Worm (Caenorhabditis elegans) whole organism, L3 larva: ENCODE results near the gene Y56A3A.6.

Experiments used
- ZK546.5 ChIP-seq: sonication (generic microtip); optimal IDR thresholded peaks from 2 replicates; lab custom pipeline; 2017; ENCODE audit warnings: missing biosample characterization, missing genetic modification characterization
- ceh-16 ChIP-seq: sonication (generic microtip); optimal IDR thresholded peaks from 2 replicates; lab custom pipeline; 2017; ENCODE audit warnings: missing biosample characterization, missing genetic modification characterization
- ceh-28 ChIP-seq: fragments of 150-350 bp; optimal IDR thresholded peaks from 2 replicates; lab custom pipeline; 2014; ENCODE audit warnings: missing biosample characterization, missing genetic modification reagents, missing genetic modification characterization
- ceh-9 ChIP-seq: sonication (generic microtip); optimal IDR thresholded peaks from 2 replicates; lab custom pipeline; 2018; ENCODE audit warnings: missing biosample characterization, missing genetic modification characterization
- egl-5 ChIP-seq: fragments of 150-350 bp; optimal IDR thresholded peaks from 2 replicates; lab custom pipeline; 2017; ENCODE audit warnings: missing biosample characterization, missing genetic modification reagents, missing genetic modification characterization, inconsistent platforms
- elt-1 ChIP-seq: fragments of 150-350 bp; optimal IDR thresholded peaks from 2 replicates; lab custom pipeline; 2014; ENCODE audit warnings: missing biosample characterization, missing genetic modification characterization
- elt-2 ChIP-seq: sonication (generic microtip); optimal IDR thresholded peaks from 2 replicates; lab custom pipeline; 2016; ENCODE audit warnings: missing genetic modification reagents, mild to moderate bottlenecking, missing genetic modification characterization, missing compliant biosample characterization
- fkh-10 ChIP-seq: sonication (generic microtip); optimal IDR thresholded peaks from 2 replicates; lab custom pipeline; 2017; ENCODE audit warnings: missing biosample characterization, missing genetic modification reagents, missing genetic modification characterization
- fkh-2 ChIP-seq: fragments of 150-350 bp; optimal IDR thresholded peaks from 2 replicates; lab custom pipeline; 2014; ENCODE audit warnings: missing biosample characterization, missing genetic modification reagents, missing genetic modification characterization
- fos-1 ChIP-seq: fragments of 150-350 bp; optimal IDR thresholded peaks from 2 replicates; lab custom pipeline; 2014; ENCODE audit warnings: missing biosample characterization, missing genetic modification characterization
- hmg-11 ChIP-seq: sonication (generic microtip); optimal IDR thresholded peaks from 2 replicates; lab custom pipeline; 2016; ENCODE audit warnings: missing genetic modification characterization, missing compliant biosample characterization
- jun-1 ChIP-seq: fragments of 150-350 bp; optimal IDR thresholded peaks from 2 replicates; lab custom pipeline; 2014; ENCODE audit warnings: missing biosample characterization, missing genetic modification reagents, missing genetic modification characterization
- lin-39 ChIP-seq: fragments of 150-350 bp; optimal IDR thresholded peaks from 2 replicates; lab custom pipeline; 2018; ENCODE audit warnings: missing biosample characterization, missing genetic modification reagents, missing genetic modification characterization
- lsy-12 ChIP-seq: sonication (generic microtip); optimal IDR thresholded peaks from 2 replicates; lab custom pipeline; 2016; ENCODE audit warnings: mild to moderate bottlenecking, missing genetic modification characterization, missing compliant biosample characterization
- mdl-1 ChIP-seq: fragments of 150-350 bp; optimal IDR thresholded peaks from 2 replicates; lab custom pipeline; 2014; ENCODE audit warnings: missing biosample characterization, missing genetic modification characterization
- mml-1 ChIP-seq: fragments of 150-350 bp; sonication (generic microtip); optimal IDR thresholded peaks from 3 replicates; lab custom pipeline; 2014; ENCODE audit warnings: missing biosample characterization, missing genetic modification characterization
- nfya-1 ChIP-seq: sonication (generic microtip); optimal IDR thresholded peaks from 2 replicates; lab custom pipeline; 2017; ENCODE audit warnings: missing genetic modification characterization, mild to moderate bottlenecking, missing compliant biosample characterization, antibody characterized with exemption, moderate library complexity; ENCODE audit not compliant: insufficient read depth
- nhr-11 ChIP-seq: fragments of 150-350 bp; optimal IDR thresholded peaks from 2 replicates; lab custom pipeline; 2014; ENCODE audit warnings: missing biosample characterization, missing genetic modification characterization
- nhr-12 ChIP-seq: fragments of 150-350 bp; optimal IDR thresholded peaks from 2 replicates; lab custom pipeline; 2014; ENCODE audit warnings: missing biosample characterization, missing genetic modification characterization
- nhr-237 ChIP-seq: fragments of 150-350 bp; optimal IDR thresholded peaks from 2 replicates; lab custom pipeline; 2014; ENCODE audit warnings: missing biosample characterization, missing genetic modification characterization
- nhr-25 ChIP-seq: sonication (generic microtip); optimal IDR thresholded peaks from 2 replicates; lab custom pipeline; 2017; ENCODE audit warnings: missing biosample characterization, missing genetic modification characterization
- nhr-43 ChIP-seq: sonication (generic microtip); optimal IDR thresholded peaks from 2 replicates; lab custom pipeline; 2016; ENCODE audit warnings: mild to moderate bottlenecking, missing genetic modification characterization, missing compliant biosample characterization; ENCODE audit not compliant: poor library complexity, severe bottlenecking
- nhr-76 ChIP-seq: fragments of 150-350 bp; sonication (generic microtip); optimal IDR thresholded peaks from 5 replicates; lab custom pipeline; 2014; ENCODE audit warnings: missing biosample characterization, missing genetic modification characterization
- pha-4 ChIP-seq: fragments of 150-350 bp; optimal IDR thresholded peaks from 2 replicates; lab custom pipeline; 2014; ENCODE audit warnings: missing biosample characterization, missing genetic modification reagents, missing genetic modification characterization
- pqm-1 ChIP-seq: fragments of 150-350 bp; optimal IDR thresholded peaks from 2 replicates; lab custom pipeline; 2017; ENCODE audit warnings: missing biosample characterization, missing genetic modification characterization, inconsistent platforms
- sea-2 ChIP-seq: fragments of 150-350 bp; sonication (generic microtip); optimal IDR thresholded peaks from 4 replicates; lab custom pipeline; 2014; ENCODE audit warnings: missing biosample characterization, missing genetic modification reagents, missing genetic modification characterization
- skn-1 ChIP-seq: fragments of 150-350 bp; optimal IDR thresholded peaks from 2 replicates; lab custom pipeline; 2014; ENCODE audit warnings: missing biosample characterization, missing genetic modification characterization
- snpc-4 ChIP-seq: fragments of 150-350 bp; optimal IDR thresholded peaks from 2 replicates; lab custom pipeline; 2014; ENCODE audit warnings: missing biosample characterization, missing genetic modification characterization
- tbx-2 ChIP-seq: sonication (generic microtip); optimal IDR thresholded peaks from 2 replicates; lab custom pipeline; 2016; ENCODE audit warnings: mild to moderate bottlenecking, missing genetic modification characterization, missing compliant biosample characterization
- unc-39 ChIP-seq: sonication (generic microtip); optimal IDR thresholded peaks from 4 replicates; lab custom pipeline; 2017; ENCODE audit warnings: missing biosample characterization, missing genetic modification characterization
- zag-1 ChIP-seq: fragments of 150-350 bp; optimal IDR thresholded peaks from 2 replicates; lab custom pipeline; 2014; ENCODE audit warnings: missing biosample characterization, missing genetic modification characterization
- ztf-4 ChIP-seq: fragments of 150-350 bp; optimal IDR thresholded peaks from 2 replicates; lab custom pipeline; 2014; ENCODE audit warnings: missing biosample characterization, missing genetic modification characterization

The Y56A3A.6 gene

ce11 chrIII:11869231-11869912 is 9.2 kb downstream of the Y56A3A.6 start, which contains the start of gene taf-12:
taf-12 (minus strand) TSS chrIII:11869281.
- TF ChIP-seq nfya-1 (tag; lab: Kevin White, UChicago): no peak
- TF ChIP-seq, all 47 proteins: peak for 0

DNA sequence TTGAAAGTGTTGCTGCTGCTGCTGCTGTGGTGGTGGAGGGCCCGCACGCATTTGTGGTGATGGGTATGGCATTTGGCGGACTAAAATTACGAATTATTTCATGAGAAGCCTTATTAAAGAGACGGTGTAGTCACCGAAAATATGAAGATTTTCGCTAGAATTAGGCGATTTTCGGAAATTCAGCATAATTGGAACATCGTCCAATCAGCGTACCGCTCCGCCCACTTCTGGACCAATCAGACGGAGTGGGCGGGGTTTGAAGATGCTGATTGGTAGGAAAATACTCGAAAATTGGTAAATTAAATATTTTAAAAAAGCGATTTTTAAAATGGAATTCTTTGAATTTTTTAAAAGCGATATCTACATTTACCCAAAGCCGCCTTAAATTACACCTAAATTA is 12.5 kb downstream of the Y56A3A.6 start:
- peak; percentile 64 for TF ChIP-seq nfya-1 (tag; lab: Kevin White, UChicago)
- no peak for TF ChIP-seq ztf-4 (tag; lab: Kevin White, UChicago)

ce11 chrIII:11862149-11862548 is 16.5 kb downstream of the Y56A3A.6 start, which contains the start of gene Y56A3A.2:
Y56A3A.2 (minus strand) TSS chrIII:11862249.
- TF ChIP-seq nhr-43 (tag; lab: Kevin White, UChicago) (no peak), nfya-1 (tag; lab: Kevin White, UChicago) (no peak), zag-1 (no peak), nhr-237 (tag; lab: Kevin White, UChicago) (no peak)

DNA sequence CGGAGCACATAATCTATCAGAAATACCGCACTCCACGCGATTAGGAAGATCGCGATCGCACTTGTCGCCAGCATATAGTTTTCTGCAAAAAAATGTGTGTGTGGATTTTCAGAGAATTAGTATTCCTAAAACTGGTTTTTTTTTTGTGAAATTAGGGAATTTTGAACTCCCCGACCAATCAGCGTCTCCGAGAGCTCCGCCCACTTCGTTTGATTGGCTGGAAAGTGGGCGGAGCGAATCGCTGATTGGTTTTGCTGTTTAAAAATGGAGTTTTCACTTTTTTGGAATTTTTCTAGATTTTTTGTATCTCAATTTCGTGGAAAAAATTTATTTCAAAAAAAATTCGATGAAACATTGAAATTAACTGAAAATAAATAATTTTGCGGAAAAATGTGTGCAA is 17.5 kb downstream of the Y56A3A.6 start:
- TF ChIP-seq nfya-1 (tag; lab: Kevin White, UChicago): peak; percentile 97
- no peak for TF ChIP-seq elt-2 (tag; lab: Kevin White, UChicago)

ce11 chrIII:11856852-11857251 is 21.8 kb downstream of the Y56A3A.6 start:
- TF ChIP-seq tbx-2: no peak
- TF ChIP-seq nhr-11 (tag; lab: Kevin White, UChicago): no peak
- no peak for TF ChIP-seq unc-39 (tag; lab: Kevin White, UChicago)
- TF ChIP-seq pqm-1 (tag; lab: Kevin White, UChicago): no peak
- TF ChIP-seq zag-1: no peak
- no peak for TF ChIP-seq pha-4
- no peak for TF ChIP-seq fkh-2 (tag; lab: Kevin White, UChicago)
- TF ChIP-seq ZK546.5 (tag; lab: Kevin White, UChicago): no peak
- TF ChIP-seq nhr-237 (tag; lab: Kevin White, UChicago): no peak
- TF ChIP-seq skn-1: no peak
- TF ChIP-seq hmg-11: no peak
- no peak for TF ChIP-seq lsy-12 (tag; lab: Kevin White, UChicago)
- TF ChIP-seq ceh-9 (tag; lab: Kevin White, UChicago): no peak
- TF ChIP-seq mdl-1 (tag; lab: Kevin White, UChicago): no peak
- no peak for TF ChIP-seq snpc-4 (tag; lab: Kevin White, UChicago)
- TF ChIP-seq fos-1 (tag; lab: Kevin White, UChicago): no peak
- TF ChIP-seq nhr-76 (tag; lab: Kevin White, UChicago): no peak

- TF ChIP-seq fos-1 (tag; lab: Kevin White, UChicago) (no peak), mml-1 (no peak), tbx-2 (no peak), nhr-237 (tag; lab: Kevin White, UChicago) (no peak), pqm-1 (tag; lab: Kevin White, UChicago) (no peak), ceh-16 (tag; lab: Kevin White, UChicago) (no peak), nhr-25 (tag; lab: Kevin White, UChicago) (no peak), egl-5 (tag; lab: Kevin White, UChicago) (no peak), skn-1 (no peak), nhr-12 (tag; lab: Kevin White, UChicago) (no peak), fkh-10 (GFP tag; lab: Kevin White, UChicago) (no peak), pha-4 (no peak), snpc-4 (tag; lab: Kevin White, UChicago) (no peak), elt-1 (tag; lab: Kevin White, UChicago) (no peak), ZK546.5 (tag; lab: Kevin White, UChicago) (no peak)
Observed at ce11 chrIII:11853533-11853932, 25.1 kb downstream of the Y56A3A.6 start.

- TF ChIP-seq snpc-4 (tag; lab: Kevin White, UChicago) (no peak), sea-2 (GFP tag; lab: Kevin White, UChicago) (no peak), lin-39 (tag; lab: Kevin White, UChicago) (no peak), jun-1 (tag; lab: Kevin White, UChicago) (no peak), pha-4 (no peak), ceh-28 (no peak), nhr-76 (tag; lab: Kevin White, UChicago) (no peak), mml-1 (no peak)
Observed at ce11 chrIII:11849590-11849989, 29.0 kb downstream of the Y56A3A.6 start.
